Fruit fly (Drosophila melanogaster): ENCODE results near the gene mnb.
A peak's percentile ranks its signal among the peaks of the same experiment; 100 is the strongest.

mnb gene

DNA sequence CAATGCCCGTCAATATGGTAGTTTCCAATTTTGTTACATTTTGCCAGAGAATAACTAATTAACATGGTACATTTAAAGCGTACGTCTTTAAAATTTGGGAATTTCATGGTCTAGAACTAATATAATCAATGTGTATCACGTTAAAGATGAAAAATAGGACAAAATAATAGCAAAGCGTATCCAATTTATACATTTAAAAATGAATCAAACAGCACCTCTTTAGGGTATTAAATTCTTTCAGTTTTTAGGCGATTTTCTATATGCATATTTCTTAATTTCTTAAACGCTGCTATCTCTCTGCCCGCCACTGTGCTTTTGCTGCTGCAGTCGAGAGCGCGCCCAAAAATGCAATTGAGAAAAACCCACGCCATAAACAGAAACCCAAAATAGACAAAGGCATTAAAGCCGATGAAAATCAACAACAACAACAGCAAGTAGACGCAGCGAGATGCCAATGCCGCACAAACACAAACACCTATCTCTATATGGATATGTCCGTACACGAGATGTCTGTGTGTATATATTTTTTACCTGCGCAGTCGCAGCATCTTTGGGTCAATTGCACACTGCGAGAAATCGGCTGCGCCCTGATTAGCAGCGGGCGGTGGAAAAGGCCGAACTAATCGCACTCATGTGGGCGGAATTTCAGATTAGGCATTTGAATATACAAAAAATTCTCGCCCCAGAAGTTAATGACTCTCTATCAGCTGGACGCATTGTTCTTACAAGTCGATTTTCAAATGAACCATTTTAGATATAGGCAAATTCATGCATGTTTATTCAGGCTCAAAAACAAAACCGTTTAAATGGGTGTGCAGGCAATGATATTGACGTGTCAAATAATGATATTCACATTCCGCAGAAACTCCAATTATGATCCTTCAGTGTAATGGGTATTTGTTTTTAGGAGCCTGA is 57.7 kb downstream of the mnb start (continued):
- peak; percentile 63 for TF ChIP-seq CG8359 (GFP tag; optimal IDR thresholded peaks at IDR 0.05; ENCODE audit: borderline replicate concordance)
- no peak for TF ChIP-seq gsb (GFP tag; IDR thresholded peaks at IDR 0.05)
- TF ChIP-seq prd (optimal IDR thresholded peaks at IDR 0.05): no peak
- peak; percentile 61; the same call in 2 of the 3 replicates for TF ChIP-seq prd (GFP tag; IDR thresholded peaks at IDR 0.05)
- TF ChIP-seq onecut (GFP tag; IDR thresholded peaks at IDR 0.05): peak; percentile 31; the same call in 1 of the 2 replicates
- TF ChIP-seq Mrtf (GFP tag; IDR thresholded peaks at IDR 0.05): 0 out of 3 replicates have a peak, but pooled peaks have one; percentile 5
- no peak for TF ChIP-seq rib (GFP tag; IDR thresholded peaks at IDR 0.05)
- TF ChIP-seq CG10654 (GFP tag; optimal IDR thresholded peaks at IDR 0.05): no peak
- TF ChIP-seq CG15696 (tag; optimal IDR thresholded peaks at IDR 0.05): peak; percentile 77
- peak; percentile 65 for TF ChIP-seq CG9437 (GFP tag; optimal IDR thresholded peaks at IDR 0.05)
- no peak for TF ChIP-seq trh (GFP tag; optimal IDR thresholded peaks at IDR 0.05)
- TF ChIP-seq sisA (GFP tag; IDR thresholded peaks at IDR 0.05): peak; percentile 38
- no peak for TF ChIP-seq mld (GFP tag; IDR thresholded peaks at IDR 0.05; ENCODE audit: partially characterized antibody)
- peak; percentile 73 for TF ChIP-seq gcm (GFP tag; optimal IDR thresholded peaks at IDR 0.05)
- peak; percentile 81 for TF ChIP-seq cad (GFP tag; optimal IDR thresholded peaks at IDR 0.05)
- TF ChIP-seq E2f1 (GFP tag; IDR thresholded peaks at IDR 0.05): 0 out of 2 replicates have a peak, but pooled peaks have one; percentile 17
- peak; percentile 19; the same call in 1 of the 2 replicates for TF ChIP-seq CG10366 (GFP tag; IDR thresholded peaks at IDR 0.05)
- peak in 1 of 2 experiments; percentile 4 for TF ChIP-seq crp (GFP tag; optimal IDR thresholded peaks at IDR 0.05)
- no peak for TF ChIP-seq CG13624 (GFP tag; optimal IDR thresholded peaks at IDR 0.05)
- TF ChIP-seq CG17802 (tag; optimal IDR thresholded peaks at IDR 0.05): no peak
- TF ChIP-seq chn (GFP tag; optimal IDR thresholded peaks at IDR 0.05): peak; percentile 44
- no peak for TF ChIP-seq her (GFP tag; optimal IDR thresholded peaks at IDR 0.05)
- TF ChIP-seq CG4404 (GFP tag; IDR thresholded peaks at IDR 0.05): peak; percentile 61
- TF ChIP-seq nmo (GFP tag; optimal IDR thresholded peaks at IDR 0.05): peak; percentile 87
- peak; percentile 65 for TF ChIP-seq ATbp (GFP tag; optimal IDR thresholded peaks at IDR 0.05)
- 0 out of 2 replicates have a peak, but pooled peaks have one; percentile 9 for TF ChIP-seq sens-2 (GFP tag; IDR thresholded peaks at IDR 0.05)
- TF ChIP-seq Dll (GFP tag; IDR thresholded peaks at IDR 0.05; ENCODE audit: partially characterized antibody): no peak
- peak; percentile 40 for TF ChIP-seq en (GFP tag; optimal IDR thresholded peaks at IDR 0.05)
- peak; percentile 7 for TF ChIP-seq Hmr (GFP tag; optimal IDR thresholded peaks at IDR 0.05)
- no peak for TF ChIP-seq knrl (GFP tag; IDR thresholded peaks at IDR 0.05; ENCODE audit: partially characterized antibody)
- TF ChIP-seq CG32532 (GFP tag; IDR thresholded peaks at IDR 0.05): no peak
- no peak for TF ChIP-seq CG6272 (GFP tag; IDR thresholded peaks at IDR 0.05)
- TF ChIP-seq CG30020 (tag; optimal IDR thresholded peaks at IDR 0.05): peak; percentile 26
- TF ChIP-seq dpn (GFP tag; optimal IDR thresholded peaks at IDR 0.05): no peak
- TF ChIP-seq CG9609 (GFP tag; optimal IDR thresholded peaks at IDR 0.05): peak; percentile 8
- no peak for TF ChIP-seq ash1 (GFP tag; optimal IDR thresholded peaks at IDR 0.05)
- TF ChIP-seq CG7987 (GFP tag; optimal IDR thresholded peaks at IDR 0.05): no peak
- no peak for TF ChIP-seq CG3847 (GFP tag; IDR thresholded peaks at IDR 0.05)
- TF ChIP-seq hkb (optimal IDR thresholded peaks at IDR 0.05): no peak
- TF ChIP-seq hkb (GFP tag; IDR thresholded peaks at IDR 0.05): peak; percentile 33; the same call in 1 of the 2 replicates
- TF ChIP-seq CG13123 (GFP tag; optimal IDR thresholded peaks at IDR 0.05): no peak
- TF ChIP-seq Vsx1 (GFP tag; optimal IDR thresholded peaks at IDR 0.05): peak; percentile 22
- TF ChIP-seq pb (GFP tag; optimal IDR thresholded peaks at IDR 0.05): no peak
- TF ChIP-seq dysf (GFP tag; IDR thresholded peaks at IDR 0.05): no peak; the same call in 2 of the 3 replicates
- peak; percentile 39 for TF ChIP-seq CG6813 (GFP tag; optimal IDR thresholded peaks at IDR 0.05)
- no peak for TF ChIP-seq CG9876 (GFP tag; optimal IDR thresholded peaks at IDR 0.05)
- TF ChIP-seq usp (GFP tag; optimal IDR thresholded peaks at IDR 0.05): no peak
- TF ChIP-seq HLH4C (GFP tag; IDR thresholded peaks at IDR 0.05; ENCODE audit: partially characterized antibody): no peak
- TF ChIP-seq CG10959 (GFP tag; IDR thresholded peaks at IDR 0.05): peak; percentile 39; the same call in 1 of the 2 replicates

All from whole organism, embryonic.